Fruit fly (Drosophila melanogaster) S2 (cell line): Measurements from ENCODE around the gene unc.

Source experiments
- CG8478 ChIP-seq: fragments of >200 bp; optimal IDR thresholded peaks from 2 replicates; lab custom pipeline; 2018
- CTCF ChIP-seq, 2 experiments: fragments of >200 bp; optimal IDR thresholded peaks; 2 replicates each; lab custom pipeline; 2018

- TF ChIP-seq CTCF (optimal IDR thresholded peaks at IDR 0.05; lab: Kevin White, UChicago) (no peak), CG8478 (lab: Kevin White, UChicago) (no peak)
These were observed 30.2 kb upstream of the unc start, which contains the start of gene CG45154 for dm6 chrX:21146941-21147340.
